Worm (Caenorhabditis elegans) whole organism, early embryonic: ENCODE measurements around the gene Y49F6B.9.

ENCODE experiments used
- B0310.2 ChIP-seq: sonication (generic microtip); optimal IDR thresholded peaks from 2 replicates; lab custom pipeline; 2016; ENCODE audit warnings: mild to moderate bottlenecking, missing genetic modification characterization, missing compliant biosample characterization
- ama-1 ChIP-seq: fragments of 150-350 bp; optimal IDR thresholded peaks from 2 replicates; lab custom pipeline; 2014
- ceh-36 ChIP-seq: sonication (generic microtip); optimal IDR thresholded peaks from 2 replicates; lab custom pipeline; 2016; ENCODE audit warnings: missing genetic modification characterization, inconsistent platforms, missing compliant biosample characterization
- hmbx-1 ChIP-seq: sonication (generic microtip); optimal IDR thresholded peaks from 2 replicates; lab custom pipeline; 2016; ENCODE audit warnings: mild to moderate bottlenecking, missing genetic modification characterization, missing compliant biosample characterization
- scrt-1 ChIP-seq: fragments of 200-800 bp; sonication (Bioruptor generic); IDR thresholded peaks from 2 replicates; pipeline ENCODE4 v1.3.6; 2022; ENCODE audit warnings: missing genetic modification characterization, missing compliant biosample characterization
- tbx-37 ChIP-seq: fragments of 200-800 bp; sonication (Bioruptor generic); conservative IDR thresholded peaks from 2 replicates; pipeline ENCODE4 v1.3.6; 2022; ENCODE audit warnings: missing genetic modification reagents, missing genetic modification characterization, missing compliant biosample characterization
- tra-4 ChIP-seq: sonication (generic microtip); optimal IDR thresholded peaks from 2 replicates; lab custom pipeline; 2017; ENCODE audit warnings: missing genetic modification characterization, missing compliant biosample characterization

ce11 chrII:3476536-3476935, 22.7 kb downstream of the Y49F6B.9 start:
- TF ChIP-seq scrt-1 (no peak), ceh-36 (peak; percentile 71), tbx-37 (GFP tag; lab: Robert Waterston, UW) (no peak), B0310.2 (no peak), ama-1 (lab: Kevin White, UChicago) (no peak), hmbx-1 (tag; lab: Kevin White, UChicago) (no peak), tra-4 (tag; lab: Kevin White, UChicago) (no peak)
